Worm (Caenorhabditis elegans): ENCODE measurements around the gene Y94H6A.12.

DNA sequence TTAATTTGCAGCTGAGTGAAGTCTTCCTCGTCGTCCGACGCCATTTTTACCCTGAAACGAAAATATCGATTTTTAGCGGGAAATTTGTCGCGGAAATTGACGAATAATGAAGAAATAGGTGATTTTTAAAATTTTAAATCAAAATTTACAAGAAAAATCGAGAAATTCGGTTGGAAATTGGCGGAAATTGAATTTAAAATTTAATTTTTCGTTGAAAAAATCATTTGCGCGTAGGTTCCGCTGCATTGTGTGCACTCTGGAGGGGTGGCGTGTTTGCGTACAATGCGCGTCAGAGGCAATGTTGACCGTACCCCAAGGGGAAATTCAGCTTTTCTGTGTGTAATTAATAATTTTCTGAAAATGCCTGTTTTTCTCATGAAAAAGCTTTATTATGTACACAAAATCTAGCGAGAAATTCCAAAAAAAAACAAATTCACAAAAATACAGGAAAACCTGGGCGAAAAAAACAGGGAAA lies 8.9 kb downstream of the Y94H6A.12 start, which contains the start of gene Y94H6A.5:
- TF ChIP-seq egrh-3 (GFP tag; IDR thresholded peaks at IDR 0.05) (0 out of 2 replicates have a peak, but pooled peaks have one; percentile 9), efl-1 (GFP tag; optimal IDR thresholded peaks at IDR 0.05) (peak; percentile 15), pha-4 (tag; optimal IDR thresholded peaks at IDR 0.05) (no peak), nhr-90 (tag; optimal IDR thresholded peaks at IDR 0.05) (no peak), nfya-1 (tag; optimal IDR thresholded peaks at IDR 0.05; ENCODE audit: borderline replicate concordance, insufficient read depth) (no peak), lsl-1 (GFP tag; optimal IDR thresholded peaks at IDR 0.05) (peak; percentile 72), ama-1 (optimal IDR thresholded peaks at IDR 0.05) (no peak), ama-1 (GFP tag; optimal IDR thresholded peaks at IDR 0.05) (no peak)
